Worm (Caenorhabditis elegans) whole organism, L2 larva: ENCODE measurements around the gene Y69H2.7.

Experiments used
- C34F6.9 ChIP-seq: fragments of 150-350 bp; optimal IDR thresholded peaks from 2 replicates; lab custom pipeline; 2014; ENCODE audit warnings: missing biosample characterization, missing genetic modification characterization
- R02D3.7 ChIP-seq: fragments of 150-350 bp; optimal IDR thresholded peaks from 2 replicates; lab custom pipeline; 2014; ENCODE audit warnings: missing biosample characterization, missing genetic modification characterization
- Y55F3AM.14 ChIP-seq: fragments of 200-800 bp; sonication (Bioruptor generic); optimal IDR thresholded peaks from 2 replicates; lab custom pipeline; 2018; ENCODE audit warnings: mild to moderate bottlenecking, missing genetic modification characterization, missing compliant biosample characterization
- ama-1 ChIP-seq: fragments of 150-350 bp; optimal IDR thresholded peaks from 2 replicates; lab custom pipeline; 2018; ENCODE audit warnings: inconsistent platforms
- lsy-2 ChIP-seq, 2 experiments: fragments of 150-350 bp in 1 of 2; sonication (generic microtip) in 1 of 2; optimal IDR thresholded peaks; 2 replicates each; lab custom pipeline; 2014 to 2017; ENCODE audit warnings: missing biosample characterization in 2 of 2, missing genetic modification characterization in 2 of 2
- mdl-1 ChIP-seq, 2 experiments: fragments of 150-350 bp in 1 of 2; sonication (generic microtip) in 1 of 2; optimal IDR thresholded peaks; 2 replicates each; lab custom pipeline; 2017; ENCODE audit warnings: missing biosample characterization in 2 of 2, missing genetic modification characterization in 2 of 2
- nhr-12 ChIP-seq: fragments of 150-350 bp; optimal IDR thresholded peaks from 2 replicates; lab custom pipeline; 2014; ENCODE audit warnings: missing biosample characterization, missing genetic modification characterization
- nhr-129 ChIP-seq: fragments of 150-350 bp; optimal IDR thresholded peaks from 2 replicates; lab custom pipeline; 2014; ENCODE audit warnings: missing biosample characterization, missing genetic modification characterization
- nhr-237 ChIP-seq: fragments of 150-350 bp; optimal IDR thresholded peaks from 2 replicates; lab custom pipeline; 2014; ENCODE audit warnings: missing biosample characterization, missing genetic modification characterization
- nhr-6 ChIP-seq: fragments of 150-350 bp; optimal IDR thresholded peaks from 2 replicates; lab custom pipeline; 2014; ENCODE audit warnings: missing biosample characterization, missing genetic modification characterization
- skn-1 ChIP-seq: sonication (generic microtip); optimal IDR thresholded peaks from 2 replicates; lab custom pipeline; 2017; ENCODE audit warnings: missing biosample characterization, missing genetic modification characterization
- sma-3 ChIP-seq: sonication (generic microtip); optimal IDR thresholded peaks from 2 replicates; lab custom pipeline; 2016; ENCODE audit warnings: missing genetic modification reagents, missing genetic modification characterization, missing compliant biosample characterization
- snpc-4 ChIP-seq: fragments of 150-350 bp; optimal IDR thresholded peaks from 2 replicates; lab custom pipeline; 2014; ENCODE audit warnings: missing biosample characterization, missing genetic modification characterization

DNA sequence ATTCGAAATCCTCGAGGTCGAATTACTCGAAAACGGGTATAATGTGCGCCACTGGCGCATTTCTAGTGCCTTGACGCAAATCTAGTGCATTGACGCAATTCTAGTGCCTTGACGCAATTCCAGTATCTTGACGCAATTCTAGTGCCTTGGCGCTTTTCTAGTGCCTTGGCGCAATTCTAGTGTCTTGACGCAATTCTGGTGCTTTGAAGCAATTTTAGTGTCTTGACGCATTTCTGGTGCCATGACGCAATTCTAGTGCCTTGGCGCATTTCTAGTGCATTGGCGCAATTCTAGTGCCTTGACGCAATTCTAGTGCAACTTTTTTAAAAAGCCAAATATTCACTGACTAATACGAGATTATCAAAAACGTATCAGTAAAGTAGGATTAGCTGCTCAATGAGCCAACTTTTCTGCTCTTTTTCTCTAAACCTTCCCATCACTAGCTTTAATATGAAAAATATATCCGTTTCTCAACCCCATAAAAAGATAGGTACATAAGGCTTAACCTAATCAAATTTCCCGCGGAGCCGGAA is 5.3 kb upstream of the Y69H2.7 start, which contains the start of gene Y69H2.17:
- no peak for TF ChIP-seq mdl-1 (tag; optimal IDR thresholded peaks at IDR 0.05; lab: Kevin White, UChicago)
- no peak for TF ChIP-seq skn-1
- no peak for TF ChIP-seq ama-1 (lab: Kevin White, UChicago)
- no peak for TF ChIP-seq nhr-237 (tag; lab: Kevin White, UChicago)
- TF ChIP-seq nhr-12 (tag; lab: Kevin White, UChicago) = no peak
- TF ChIP-seq R02D3.7 (tag; lab: Kevin White, UChicago) = no peak
- TF ChIP-seq nhr-6 (tag; lab: Kevin White, UChicago) = no peak
- no peak for TF ChIP-seq snpc-4 (tag; lab: Kevin White, UChicago)
- TF ChIP-seq sma-3 = no peak
- no peak for TF ChIP-seq Y55F3AM.14 (GFP tag; lab: Kevin White, UChicago)
- no peak for TF ChIP-seq nhr-129 (tag; lab: Kevin White, UChicago)
- TF ChIP-seq lsy-2 (tag; optimal IDR thresholded peaks at IDR 0.05; lab: Kevin White, UChicago) = no peak
- no peak for TF ChIP-seq C34F6.9
